Worm (Caenorhabditis elegans) whole organism, early embryonic: Measurements from ENCODE around the gene T21E8.4.

Source experiments
- F13C5.2 ChIP-seq: sonication (generic microtip); optimal IDR thresholded peaks from 2 replicates; lab custom pipeline; 2017; ENCODE audit warnings: mild to moderate bottlenecking, missing genetic modification characterization, inconsistent platforms, missing compliant biosample characterization
- aly-1 ChIP-seq: sonication (generic microtip); optimal IDR thresholded peaks from 2 replicates; lab custom pipeline; 2016; ENCODE audit warnings: missing genetic modification characterization, missing compliant biosample characterization
- ama-1 ChIP-seq: fragments of 150-350 bp; optimal IDR thresholded peaks from 2 replicates; lab custom pipeline; 2014
- ceh-13 ChIP-seq: fragments of 200-800 bp; sonication (Bioruptor generic); optimal IDR thresholded peaks from 2 replicates; lab custom pipeline; 2018; ENCODE audit warnings: mild to moderate bottlenecking, missing genetic modification characterization, missing compliant biosample characterization
- flt-1 ChIP-seq: fragments of 200-800 bp; sonication (Bioruptor generic); IDR thresholded peaks from 2 replicates; pipeline ENCODE4 v1.3.6; 2022; ENCODE audit warnings: missing genetic modification characterization, missing compliant biosample characterization
- hmg-4 ChIP-seq: fragments of 200-800 bp; sonication (Bioruptor generic); optimal IDR thresholded peaks from 2 replicates; lab custom pipeline; 2018; ENCODE audit warnings: mild to moderate bottlenecking, missing genetic modification characterization, missing compliant biosample characterization
- hnd-1 ChIP-seq: sonication (generic microtip); optimal IDR thresholded peaks from 2 replicates; lab custom pipeline; 2016; ENCODE audit warnings: missing genetic modification characterization, missing compliant biosample characterization
- scrt-1 ChIP-seq: fragments of 200-800 bp; sonication (Bioruptor generic); IDR thresholded peaks from 2 replicates; pipeline ENCODE4 v1.3.6; 2022; ENCODE audit warnings: missing genetic modification characterization, missing compliant biosample characterization
- sea-1 ChIP-seq: fragments of 200-800 bp; sonication (Bioruptor generic); conservative IDR thresholded peaks from 2 replicates; pipeline ENCODE4 v1.3.6; 2022; ENCODE audit warnings: missing genetic modification characterization, missing compliant biosample characterization
- tbx-11 ChIP-seq: fragments of 200-800 bp; sonication (Bioruptor generic); IDR thresholded peaks from 2 replicates; pipeline ENCODE4 v1.3.6; 2022; ENCODE audit warnings: missing genetic modification characterization, missing compliant biosample characterization
- tbx-37 ChIP-seq: fragments of 200-800 bp; sonication (Bioruptor generic); conservative IDR thresholded peaks from 2 replicates; pipeline ENCODE4 v1.3.6; 2022; ENCODE audit warnings: missing genetic modification reagents, missing genetic modification characterization, missing compliant biosample characterization

- no peak for TF ChIP-seq ama-1 (lab: Kevin White, UChicago)
- no peak for TF ChIP-seq aly-1 (tag; lab: Kevin White, UChicago)
- TF ChIP-seq hnd-1, result no peak
- TF ChIP-seq tbx-11, result no peak
- TF ChIP-seq hmg-4 (GFP tag; lab: Kevin White, UChicago), result no peak
- TF ChIP-seq sea-1 (GFP tag; lab: Robert Waterston, UW), result no peak
- TF ChIP-seq flt-1 (GFP tag; lab: Robert Waterston, UW), result no peak
- TF ChIP-seq scrt-1 (GFP tag; lab: Robert Waterston, UW), result no peak
- no peak for TF ChIP-seq ceh-13 (GFP tag; lab: Kevin White, UChicago)
- no peak for TF ChIP-seq F13C5.2 (tag; lab: Kevin White, UChicago)
- no peak for TF ChIP-seq tbx-37 (GFP tag; lab: Robert Waterston, UW)
Measured at ce11 chrX:10890965-10891364, 10.4 kb downstream of the T21E8.4 start, which contains the start of gene F47B10.4.
